Fruit fly (Drosophila melanogaster): ENCODE results near the gene tal-3A.
A peak's percentile ranks its signal among the peaks of the same experiment; 100 is the strongest.

tal-3A gene

dm6 chr3R:13799567-13800429 lies 13.1 kb upstream of the tal-3A start (continued):
- no peak for TF ChIP-seq Chrac-16 (GFP tag; optimal IDR thresholded peaks at IDR 0.05)
- TF ChIP-seq chn (GFP tag; optimal IDR thresholded peaks at IDR 0.05) = no peak
- no peak for TF ChIP-seq Asciz (GFP tag; optimal IDR thresholded peaks at IDR 0.05)
- no peak for TF ChIP-seq Antp (GFP tag; optimal IDR thresholded peaks at IDR 0.05)
- peak in 1 of 2 experiments; percentile 39 for TF ChIP-seq bsh (GFP tag; optimal IDR thresholded peaks at IDR 0.05)
- no peak for TF ChIP-seq CG6272 (GFP tag; IDR thresholded peaks at IDR 0.05)
- no peak for TF ChIP-seq pan (optimal IDR thresholded peaks at IDR 0.05)
- no peak for TF ChIP-seq pan (GFP tag; optimal IDR thresholded peaks at IDR 0.05 in 1 of 2, IDR thresholded peaks at IDR 0.05 in 1 of 2)
- TF ChIP-seq CG17186 (GFP tag; optimal IDR thresholded peaks at IDR 0.05) = no peak
- TF ChIP-seq CG18476 (GFP tag; optimal IDR thresholded peaks at IDR 0.05) = no peak
- TF ChIP-seq CG1603 (tag; optimal IDR thresholded peaks at IDR 0.05) = no peak
- no peak for TF ChIP-seq Doc3 (GFP tag; IDR thresholded peaks at IDR 0.05; ENCODE audit: partially characterized antibody)
- TF ChIP-seq Hey (tag; optimal IDR thresholded peaks at IDR 0.05) = no peak
- no peak for TF ChIP-seq onecut (GFP tag; IDR thresholded peaks at IDR 0.05)
- TF ChIP-seq oc (tag; optimal IDR thresholded peaks at IDR 0.05) = no peak
- TF ChIP-seq CG1647 (GFP tag; optimal IDR thresholded peaks at IDR 0.05) = no peak
- TF ChIP-seq ara (GFP tag; IDR thresholded peaks at IDR 0.05) = no peak
- TF ChIP-seq gsb-n (tag; optimal IDR thresholded peaks at IDR 0.05) = peak; percentile 62
- TF ChIP-seq hth (optimal IDR thresholded peaks at IDR 0.05) = no peak
- no peak for TF ChIP-seq CG7928 (GFP tag; optimal IDR thresholded peaks at IDR 0.05)
- no peak for TF ChIP-seq luna (GFP tag; optimal IDR thresholded peaks at IDR 0.05)
- TF ChIP-seq CG6654 (GFP tag; optimal IDR thresholded peaks at IDR 0.05) = no peak
- no peak for TF ChIP-seq Pdp1 (GFP tag; optimal IDR thresholded peaks at IDR 0.05)
- TF ChIP-seq usp (GFP tag; optimal IDR thresholded peaks at IDR 0.05) = no peak
- TF ChIP-seq CG10959 (GFP tag; IDR thresholded peaks at IDR 0.05) = no peak
- no peak for TF ChIP-seq Doc2 (GFP tag; IDR thresholded peaks at IDR 0.05)
- TF ChIP-seq slou (GFP tag; optimal IDR thresholded peaks at IDR 0.05) = no peak
- TF ChIP-seq dati (GFP tag; IDR thresholded peaks at IDR 0.05) = no peak
- TF ChIP-seq al (GFP tag; IDR thresholded peaks at IDR 0.05) = no peak
- no peak for TF ChIP-seq CG13894 (tag; optimal IDR thresholded peaks at IDR 0.05)
- TF ChIP-seq gfzf (GFP tag; optimal IDR thresholded peaks at IDR 0.05) = no peak
- TF ChIP-seq CG1233 (GFP tag; optimal IDR thresholded peaks at IDR 0.05) = no peak
- TF ChIP-seq CG12299 (tag; optimal IDR thresholded peaks at IDR 0.05) = no peak
- TF ChIP-seq CG12769 (tag; optimal IDR thresholded peaks at IDR 0.05) = no peak
- no peak for TF ChIP-seq Eip74EF (GFP tag; optimal IDR thresholded peaks at IDR 0.05)
- peak; percentile 40 for TF ChIP-seq CG8388 (GFP tag; optimal IDR thresholded peaks at IDR 0.05)
- no peak for TF ChIP-seq vfl (GFP tag; optimal IDR thresholded peaks at IDR 0.05)
- TF ChIP-seq lilli (GFP tag; optimal IDR thresholded peaks at IDR 0.05) = no peak
- peak; percentile 23; the same call in 1 of the 2 replicates for TF ChIP-seq vvl (GFP tag; IDR thresholded peaks at IDR 0.05)
- TF ChIP-seq Hr3 (GFP tag; optimal IDR thresholded peaks at IDR 0.05) = peak; percentile 19
- no peak for TF ChIP-seq CG3838 (GFP tag; optimal IDR thresholded peaks at IDR 0.05)
- TF ChIP-seq pros (GFP tag; optimal IDR thresholded peaks at IDR 0.05) = peak; percentile 19
- TF ChIP-seq inv (GFP tag; IDR thresholded peaks at IDR 0.05; ENCODE audit: partially characterized antibody) = no peak
- TF ChIP-seq gcm2 (GFP tag; optimal IDR thresholded peaks at IDR 0.05) = no peak
- TF ChIP-seq CG7963 (GFP tag; IDR thresholded peaks at IDR 0.05; ENCODE audit: partially characterized antibody) = no peak
- peak; percentile 30 for TF ChIP-seq Meics (GFP tag; optimal IDR thresholded peaks at IDR 0.05)
- no peak for TF ChIP-seq Atf3 (GFP tag; optimal IDR thresholded peaks at IDR 0.05)
- no peak; the same call in 1 of the 2 replicates for TF ChIP-seq amos (GFP tag; IDR thresholded peaks at IDR 0.05; ENCODE audit: partially characterized antibody)
- peak; percentile 27 for TF ChIP-seq Hmr (GFP tag; optimal IDR thresholded peaks at IDR 0.05)

All from whole organism, embryonic.